Fruit fly (Drosophila melanogaster): ENCODE measurements around the gene CG44014.

dm6 chr3R:15472753-15473212, 35.9 kb downstream of the CG44014 start:
- no peak for TF ChIP-seq CG9948 (tag; optimal IDR thresholded peaks at IDR 0.05)
- TF ChIP-seq CG8159 (tag; optimal IDR thresholded peaks at IDR 0.05), result no peak
- no peak for TF ChIP-seq CG13204 (GFP tag; optimal IDR thresholded peaks at IDR 0.05)
- TF ChIP-seq D1 (tag; optimal IDR thresholded peaks at IDR 0.05), result no peak
- TF ChIP-seq rn (GFP tag; IDR thresholded peaks at IDR 0.05), result no peak
- peak; percentile 6 for TF ChIP-seq CG8301 (tag; optimal IDR thresholded peaks at IDR 0.05)
- TF ChIP-seq Ets98B (GFP tag; IDR thresholded peaks at IDR 0.05), result peak; percentile 54; the same call in 1 of the 2 replicates
- TF ChIP-seq CG34367 (tag; optimal IDR thresholded peaks at IDR 0.05), result no peak
- no peak for TF ChIP-seq CG15710 (tag; optimal IDR thresholded peaks at IDR 0.05)
- TF ChIP-seq CG32121 (GFP tag; IDR thresholded peaks at IDR 0.05), result peak; percentile 50
- no peak for TF ChIP-seq Pif1A (GFP tag; optimal IDR thresholded peaks at IDR 0.05)
